Fruit fly (Drosophila melanogaster) whole organism, embryonic: ENCODE data around the gene Arf4.

ENCODE experiments used
- Adf1 ChIP-seq: fragments of 200-800 bp; sonication (Bioruptor generic); IDR thresholded peaks from 2 replicates; pipeline ENCODE4 v1.3.6; 2022; ENCODE audit warnings: missing biosample characterization, missing genetic modification characterization
- CG1024 ChIP-seq: fragments of 200-800 bp; sonication (Bioruptor generic); IDR thresholded peaks from 2 replicates; pipeline ENCODE4 v1.3.6; 2022; ENCODE audit warnings: missing biosample characterization, missing genetic modification characterization
- CG12299 ChIP-seq: fragments of 200-800 bp; sonication (Bioruptor generic); optimal IDR thresholded peaks from 2 replicates; lab custom pipeline; 2018; ENCODE audit warnings: missing biosample characterization, mild to moderate bottlenecking, missing genetic modification characterization
- CG12659 ChIP-seq: fragments of 200-800 bp; sonication (Bioruptor generic); optimal IDR thresholded peaks from 3 replicates; lab custom pipeline; 2017; ENCODE audit warnings: mild to moderate bottlenecking, missing biosample characterization, missing genetic modification reagents, missing genetic modification characterization
- CG1603 ChIP-seq: fragments of 200-800 bp; sonication (Bioruptor generic); optimal IDR thresholded peaks from 2 replicates; lab custom pipeline; 2019; ENCODE audit warnings: missing biosample characterization, mild to moderate bottlenecking, missing genetic modification characterization, moderate library complexity
- CG17802 ChIP-seq: fragments of 200-800 bp; sonication (Bioruptor generic); optimal IDR thresholded peaks from 2 replicates; lab custom pipeline; 2018; ENCODE audit warnings: missing biosample characterization, mild to moderate bottlenecking, missing genetic modification characterization, moderate library complexity
- CG30020 ChIP-seq: fragments of 200-800 bp; optimal IDR thresholded peaks from 2 replicates; lab custom pipeline; 2019; ENCODE audit warnings: missing biosample characterization, mild to moderate bottlenecking, missing genetic modification characterization, moderate library complexity
- CG30403 ChIP-seq: fragments of 200-800 bp; sonication (Bioruptor generic); optimal IDR thresholded peaks from 3 replicates; lab custom pipeline; 2016; ENCODE audit warnings: missing biosample characterization, missing genetic modification characterization
- CG32767 ChIP-seq: fragments of 200-800 bp; sonication (Bioruptor generic); IDR thresholded peaks from 2 replicates; pipeline ENCODE4 v1.3.6; 2022; ENCODE audit warnings: missing biosample characterization, missing genetic modification characterization
- CG42726 ChIP-seq: fragments of 200-800 bp; sonication (Bioruptor generic); IDR thresholded peaks from 2 replicates; pipeline ENCODE4 v1.3.6; 2022; ENCODE audit warnings: missing biosample characterization, missing genetic modification characterization; ENCODE audit not compliant: partially characterized antibody
- CG4617 ChIP-seq: fragments of 200-800 bp; sonication (Bioruptor generic); optimal IDR thresholded peaks from 3 replicates; lab custom pipeline; 2016; ENCODE audit warnings: missing biosample characterization, missing genetic modification characterization, borderline replicate concordance
- CG4707 ChIP-seq: fragments of 200-800 bp; sonication (Bioruptor generic); optimal IDR thresholded peaks from 2 replicates; lab custom pipeline; 2018; ENCODE audit warnings: missing biosample characterization, mild to moderate bottlenecking, missing genetic modification characterization, moderate library complexity
- CG4730 ChIP-seq: fragments of 200-800 bp; sonication (Bioruptor generic); IDR thresholded peaks from 2 replicates; pipeline ENCODE4 v1.3.6; 2022; ENCODE audit warnings: missing biosample characterization, missing genetic modification characterization
- CG7357 ChIP-seq: fragments of 200-800 bp; sonication (Bioruptor generic); IDR thresholded peaks from 3 replicates; pipeline ENCODE4 v1.3.6; 2022; ENCODE audit warnings: missing biosample characterization, missing genetic modification characterization
- Camta ChIP-seq: fragments of 200-800 bp; sonication (Bioruptor generic); optimal IDR thresholded peaks from 2 replicates; lab custom pipeline; 2016; ENCODE audit warnings: missing biosample characterization, missing genetic modification characterization
- D19A ChIP-seq: fragments of 200-800 bp; optimal IDR thresholded peaks from 3 replicates; lab custom pipeline; 2019; ENCODE audit warnings: missing biosample characterization, mild to moderate bottlenecking, missing genetic modification characterization, moderate library complexity
- E2f2 ChIP-seq: fragments of 200-800 bp; sonication (Bioruptor generic); IDR thresholded peaks from 2 replicates; pipeline ENCODE4 v1.3.6; 2022; ENCODE audit warnings: missing biosample characterization, missing genetic modification characterization
- Fer1 ChIP-seq: fragments of 200-800 bp; sonication (Bioruptor generic); optimal IDR thresholded peaks from 2 replicates; lab custom pipeline; 2017; ENCODE audit warnings: missing biosample characterization, mild to moderate bottlenecking, missing genetic modification characterization
- Gsc ChIP-seq: fragments of 200-800 bp; sonication (Bioruptor generic); IDR thresholded peaks from 2 replicates; pipeline ENCODE4 v1.3.6; 2022; ENCODE audit warnings: missing biosample characterization, missing genetic modification characterization
- MESR4 ChIP-seq: fragments of 200-800 bp; sonication (Bioruptor generic); optimal IDR thresholded peaks from 2 replicates; lab custom pipeline; 2018; ENCODE audit warnings: missing biosample characterization, mild to moderate bottlenecking, missing genetic modification characterization, moderate library complexity
- Med ChIP-seq: fragments of 200-800 bp; sonication (Bioruptor generic); peaks from one replicate; lab custom pipeline; 2016; ENCODE audit warnings: missing biosample characterization, missing genetic modification characterization, mild to moderate bottlenecking, inconsistent platforms, moderate library complexity
- PHDP ChIP-seq: fragments of 200-800 bp; sonication (Bioruptor generic); optimal IDR thresholded peaks from 3 replicates; lab custom pipeline; 2018; ENCODE audit warnings: missing biosample characterization, mild to moderate bottlenecking, missing genetic modification characterization, moderate library complexity
- Pdp1 ChIP-seq, 2 experiments: fragments of 200-800 bp; sonication (Bioruptor generic); optimal IDR thresholded peaks; 3 replicates each; lab custom pipeline; 2016; ENCODE audit warnings: missing biosample characterization in 2 of 2, missing genetic modification characterization in 2 of 2, mild to moderate bottlenecking in 1 of 2, moderate library complexity in 1 of 2
- YL-1 ChIP-seq: fragments of 200-800 bp; sonication (Bioruptor generic); optimal IDR thresholded peaks from 3 replicates; lab custom pipeline; 2017; ENCODE audit warnings: missing biosample characterization, mild to moderate bottlenecking, missing genetic modification characterization
- aop ChIP-seq: fragments of 200-800 bp; sonication (Bioruptor generic); IDR thresholded peaks from 2 replicates; pipeline ENCODE4 v1.3.6; 2022; ENCODE audit warnings: missing biosample characterization, missing genetic modification characterization
- az2 ChIP-seq: fragments of 200-800 bp; sonication (Bioruptor generic); optimal IDR thresholded peaks from 3 replicates; lab custom pipeline; 2016; ENCODE audit warnings: missing biosample characterization, missing genetic modification characterization
- gt ChIP-seq: fragments of 200-800 bp; sonication (Bioruptor generic); IDR thresholded peaks from 2 replicates; pipeline ENCODE4 v1.3.6; 2022; ENCODE audit warnings: missing biosample characterization, missing genetic modification characterization
- jigr1 ChIP-seq: fragments of 200-800 bp; sonication (Bioruptor generic); IDR thresholded peaks from 3 replicates; pipeline ENCODE4 v1.3.6; 2022; ENCODE audit warnings: missing biosample characterization, missing genetic modification characterization
- lbe ChIP-seq: fragments of 200-800 bp; sonication (Bioruptor generic); optimal IDR thresholded peaks from 2 replicates; lab custom pipeline; 2016; ENCODE audit warnings: missing biosample characterization, mild to moderate bottlenecking, missing genetic modification characterization
- pfk ChIP-seq: fragments of 200-800 bp; sonication (Bioruptor generic); optimal IDR thresholded peaks from 2 replicates; lab custom pipeline; 2018; ENCODE audit warnings: missing biosample characterization, mild to moderate bottlenecking, missing genetic modification characterization, moderate library complexity
- phol ChIP-seq: fragments of 200-800 bp; sonication (Bioruptor generic); optimal IDR thresholded peaks from 3 replicates; lab custom pipeline; 2018; ENCODE audit warnings: missing biosample characterization, mild to moderate bottlenecking, missing genetic modification characterization, moderate library complexity
- psq ChIP-seq: fragments of 200-800 bp; sonication (Bioruptor generic); optimal IDR thresholded peaks from 2 replicates; lab custom pipeline; 2017; ENCODE audit warnings: missing biosample characterization, missing genetic modification characterization
- pzg ChIP-seq: fragments of 200-800 bp; sonication (Bioruptor generic); optimal IDR thresholded peaks from 3 replicates; lab custom pipeline; 2018; ENCODE audit warnings: missing biosample characterization, mild to moderate bottlenecking, missing genetic modification characterization, moderate library complexity
- row ChIP-seq: fragments of 200-800 bp; sonication (Bioruptor generic); IDR thresholded peaks from 3 replicates; pipeline ENCODE4 v1.3.6; 2022; ENCODE audit warnings: missing biosample characterization, missing genetic modification characterization
- sens ChIP-seq: fragments of 200-800 bp; sonication (Bioruptor generic); peaks from one replicate; lab custom pipeline; 2016; ENCODE audit warnings: missing biosample characterization, missing genetic modification characterization
- trem ChIP-seq: fragments of 200-800 bp; optimal IDR thresholded peaks from 3 replicates; lab custom pipeline; 2019; ENCODE audit warnings: missing biosample characterization, mild to moderate bottlenecking, missing genetic modification characterization, moderate library complexity
- tx ChIP-seq: fragments of 200-800 bp; sonication (Bioruptor generic); optimal IDR thresholded peaks from 2 replicates; lab custom pipeline; 2016; ENCODE audit warnings: missing biosample characterization, missing genetic modification characterization
- wdn ChIP-seq: fragments of 200-800 bp; sonication (Bioruptor generic); IDR thresholded peaks from 2 replicates; pipeline ENCODE4 v1.3.6; 2022; ENCODE audit warnings: missing biosample characterization, missing genetic modification characterization

Arf4 gene

dm6 chr4:1121888-1122287 is 2.1 kb upstream of the Arf4 start (continued):
- no peak for TF ChIP-seq CG4730 (GFP tag; lab: Robert Waterston, UW)
- no peak for TF ChIP-seq CG4707 (GFP tag; lab: Kevin White, UChicago)

dm6 chr4:1122658-1123606 is 1.0 kb upstream of the Arf4 start, which contains the start of gene Cals:
TSS of gene Cals (minus strand) at chr4:1123357.
- TF ChIP-seq CG17802 (tag; lab: Kevin White, UChicago), result peak; percentile 98
- TF ChIP-seq PHDP (tag; lab: Kevin White, UChicago), result peak; percentile 4
- peak; percentile 10 for TF ChIP-seq phol (tag; lab: Kevin White, UChicago)
- peak; percentile 14 for TF ChIP-seq pzg (GFP tag; lab: Kevin White, UChicago)
- TF ChIP-seq psq (GFP tag; lab: Kevin White, UChicago), result no peak
- TF ChIP-seq lbe (GFP tag; lab: Kevin White, UChicago), result peak; percentile 40
- no peak for TF ChIP-seq tx (GFP tag; lab: Kevin White, UChicago)
- TF ChIP-seq D19A, result peak; percentile 1
- no peak for TF ChIP-seq Camta
- no peak for TF ChIP-seq Gsc (GFP tag; lab: Robert Waterston, UW)
- no peak for TF ChIP-seq jigr1 (GFP tag; lab: Robert Waterston, UW)
- peak; percentile 3 for TF ChIP-seq pfk (GFP tag; lab: Kevin White, UChicago)
- peak in 1 of 2 experiments; percentile 80 for TF ChIP-seq Pdp1 (GFP tag; optimal IDR thresholded peaks at IDR 0.05; lab: Kevin White, UChicago)
- TF ChIP-seq MESR4 (GFP tag; lab: Kevin White, UChicago), result peak; percentile 94
- peak; percentile 30; the same call in 1 of the 3 replicates for TF ChIP-seq CG7357 (GFP tag; lab: Robert Waterston, UW)
- TF ChIP-seq CG12659 (GFP tag; lab: Kevin White, UChicago), result peak; percentile 46
- TF ChIP-seq CG12299, result no peak
- no peak for TF ChIP-seq wdn (GFP tag; lab: Robert Waterston, UW)
- peak; percentile 38 for TF ChIP-seq Med
- peak; percentile 47 for TF ChIP-seq YL-1 (GFP tag; lab: Kevin White, UChicago)
- TF ChIP-seq CG42726, result no peak
- TF ChIP-seq row (GFP tag; lab: Robert Waterston, UW), result peak; percentile 50; the same call in 2 of the 3 replicates
- no peak for TF ChIP-seq Adf1 (GFP tag; lab: Robert Waterston, UW)
- peak; percentile 93; the same call in 1 of the 2 replicates for TF ChIP-seq CG32767 (GFP tag; lab: Robert Waterston, UW)
- no peak for TF ChIP-seq E2f2 (GFP tag; lab: Robert Waterston, UW)
- peak; percentile 84; the same call in 1 of the 2 replicates for TF ChIP-seq CG1024 (GFP tag; lab: Robert Waterston, UW)
- TF ChIP-seq CG4617 (GFP tag; lab: Kevin White, UChicago), result peak; percentile 54
- TF ChIP-seq CG30403 (GFP tag; lab: Kevin White, UChicago), result no peak
- TF ChIP-seq CG1603 (tag; lab: Kevin White, UChicago), result peak; percentile 49
- TF ChIP-seq aop (GFP tag; lab: Robert Waterston, UW), result no peak
- TF ChIP-seq CG30020, result peak; percentile 95
- peak; percentile 10 for TF ChIP-seq trem
- no peak for TF ChIP-seq az2

- TF ChIP-seq MESR4 (GFP tag; lab: Kevin White, UChicago) (peak; percentile 21), Fer1 (GFP tag; lab: Kevin White, UChicago) (no peak), gt (GFP tag; lab: Robert Waterston, UW) (no peak), sens (GFP tag; lab: Kevin White, UChicago) (peak; percentile 54)
Observed at dm6 chr4:1124494-1124780, 470 bp downstream of the Arf4 start.
